Fruit fly (Drosophila melanogaster) whole organism, wandering third instar larva: ENCODE results near the gene Sgs1.

Experiments used
- Abd-B ChIP-seq: fragments of >200 bp; optimal IDR thresholded peaks from 2 replicates; lab custom pipeline; 2017; ENCODE audit warnings: missing biosample characterization, missing genetic modification characterization
- CG32264 ChIP-seq: fragments of 200-800 bp; sonication (Bioruptor generic); optimal IDR thresholded peaks from 2 replicates; lab custom pipeline; 2016; ENCODE audit warnings: missing biosample characterization, missing genetic modification characterization
- CG9705 ChIP-seq: fragments of 200-800 bp; sonication (Bioruptor generic); optimal IDR thresholded peaks from 2 replicates; lab custom pipeline; 2018; ENCODE audit warnings: missing biosample characterization, mild to moderate bottlenecking, missing genetic modification characterization
- CrebA ChIP-seq: fragments of 200-800 bp; sonication (Bioruptor generic); optimal IDR thresholded peaks from 2 replicates; lab custom pipeline; 2016; ENCODE audit warnings: missing biosample characterization, mild to moderate bottlenecking, missing genetic modification characterization, borderline replicate concordance
- Dfd ChIP-seq: fragments of >200 bp; optimal IDR thresholded peaks from 2 replicates; lab custom pipeline; 2017; ENCODE audit warnings: missing biosample characterization, missing genetic modification characterization
- Dif ChIP-seq: fragments of 200-275, 200-300 bp; sonication (Bioruptor generic); optimal IDR thresholded peaks from 2 replicates; lab custom pipeline; 2018; ENCODE audit warnings: missing biosample characterization, missing genetic modification characterization; ENCODE audit not compliant: partially characterized antibody
- GATAd ChIP-seq: sonication (Bioruptor generic); optimal IDR thresholded peaks from 2 replicates; lab custom pipeline; 2016; ENCODE audit warnings: missing biosample characterization, missing genetic modification characterization
- HLH106 ChIP-seq: fragments of 200-800 bp; optimal IDR thresholded peaks from 3 replicates; lab custom pipeline; 2019; ENCODE audit warnings: missing biosample characterization, mild to moderate bottlenecking, missing genetic modification characterization, moderate library complexity
- Hnf4 ChIP-seq: fragments of 200-800 bp; sonication (Bioruptor generic); optimal IDR thresholded peaks from 2 replicates; lab custom pipeline; 2016; ENCODE audit warnings: missing biosample characterization, mild to moderate bottlenecking, missing genetic modification characterization
- Hr78 ChIP-seq: fragments of >200 bp; optimal IDR thresholded peaks from 2 replicates; lab custom pipeline; 2017; ENCODE audit warnings: missing biosample characterization, missing genetic modification characterization
- Jra ChIP-seq: sonication (Bioruptor generic); optimal IDR thresholded peaks from 2 replicates; lab custom pipeline; 2016; ENCODE audit warnings: missing biosample characterization, missing genetic modification characterization
- Mio ChIP-seq: sonication (Bioruptor generic); optimal IDR thresholded peaks from 2 replicates; lab custom pipeline; 2016; ENCODE audit warnings: missing biosample characterization, missing genetic modification characterization
- Myc ChIP-seq: fragments of >200 bp; optimal IDR thresholded peaks from 2 replicates; lab custom pipeline; 2017
- N ChIP-seq: fragments of >200 bp; optimal IDR thresholded peaks from 2 replicates; lab custom pipeline; 2018; ENCODE audit warnings: missing biosample characterization, missing external identifiers, missing genetic modification characterization
- OdsH ChIP-seq: fragments of 200-800 bp; sonication (Bioruptor generic); optimal IDR thresholded peaks from 2 replicates; lab custom pipeline; 2016; ENCODE audit warnings: missing biosample characterization, mild to moderate bottlenecking, missing genetic modification characterization
- Rel ChIP-seq, 2 experiments: fragments of 200-800 bp; sonication (Bioruptor generic) in 1 of 2; optimal IDR thresholded peaks; 2 replicates in 1 of 2; 3 replicates in 1 of 2; lab custom pipeline; 2016 to 2019; ENCODE audit warnings: mild to moderate bottlenecking in 2 of 2, missing biosample characterization in 2 of 2, missing genetic modification characterization in 2 of 2, moderate library complexity in 1 of 2
- Sp1 ChIP-seq: fragments of 200-800 bp; sonication (Bioruptor generic); optimal IDR thresholded peaks from 3 replicates; lab custom pipeline; 2019; ENCODE audit warnings: missing biosample characterization, mild to moderate bottlenecking, missing genetic modification characterization, moderate library complexity
- Vsx2 ChIP-seq: fragments of 200-300, 225-300 bp; sonication (Bioruptor generic); optimal IDR thresholded peaks from 2 replicates; lab custom pipeline; 2018; ENCODE audit warnings: missing biosample characterization, missing genetic modification characterization; ENCODE audit not compliant: partially characterized antibody
- br ChIP-seq: fragments of 200-800 bp; sonication (Bioruptor generic); optimal IDR thresholded peaks from 2 replicates; lab custom pipeline; 2016; ENCODE audit warnings: missing biosample characterization, missing genetic modification characterization
- brk ChIP-seq: fragments of 200-800 bp; sonication (Bioruptor generic); optimal IDR thresholded peaks from 2 replicates; lab custom pipeline; 2016; ENCODE audit warnings: missing biosample characterization, mild to moderate bottlenecking, missing genetic modification characterization
- dl ChIP-seq, 2 experiments: fragments of 175-275, 200-275 bp in 1 of 2; fragments of 200-275 bp in 1 of 2; sonication (Bioruptor generic); optimal IDR thresholded peaks; lab custom pipeline; 2018; ENCODE audit warnings: mild to moderate bottlenecking in 2 of 2, missing biosample characterization in 2 of 2, missing genetic modification characterization in 2 of 2, moderate library complexity in 2 of 2; ENCODE audit not compliant: partially characterized antibody in 2 of 2, insufficient read depth in 1 of 2
- dmrt93B ChIP-seq: fragments of 200-800 bp; sonication (Bioruptor generic); optimal IDR thresholded peaks from 2 replicates; lab custom pipeline; 2018; ENCODE audit warnings: missing biosample characterization, mild to moderate bottlenecking, missing genetic modification characterization
- dsf ChIP-seq: sonication (Bioruptor generic); optimal IDR thresholded peaks from 2 replicates; lab custom pipeline; 2016; ENCODE audit warnings: missing biosample characterization, missing genetic modification characterization, borderline replicate concordance
- ey ChIP-seq: fragments of 200-800 bp; sonication (Bioruptor generic); optimal IDR thresholded peaks from 2 replicates; lab custom pipeline; 2016; ENCODE audit warnings: missing biosample characterization, missing genetic modification characterization
- foxo ChIP-seq, 2 experiments: fragments of 200-800 bp; sonication (Bioruptor generic); optimal IDR thresholded peaks; 2 replicates in 1 of 2; 3 replicates in 1 of 2; lab custom pipeline; 2016 to 2017; ENCODE audit warnings: missing biosample characterization in 2 of 2, missing genetic modification characterization in 2 of 2
- fru ChIP-seq: fragments of 200-800 bp; sonication (Bioruptor generic); optimal IDR thresholded peaks from 3 replicates; lab custom pipeline; 2016; ENCODE audit warnings: missing biosample characterization, mild to moderate bottlenecking, missing genetic modification characterization
- h ChIP-seq: fragments of 200-800 bp; sonication (Bioruptor generic); optimal IDR thresholded peaks from 3 replicates; lab custom pipeline; 2016; ENCODE audit warnings: missing biosample characterization, mild to moderate bottlenecking, missing genetic modification characterization
- jim ChIP-seq: fragments of 175-275, 200-325 bp; sonication (Bioruptor generic); optimal IDR thresholded peaks from 2 replicates; lab custom pipeline; 2016; ENCODE audit warnings: missing biosample characterization, mild to moderate bottlenecking, missing genetic modification characterization
- lola ChIP-seq: fragments of >200 bp; optimal IDR thresholded peaks from 2 replicates; lab custom pipeline; 2017; ENCODE audit warnings: missing biosample characterization, missing genetic modification characterization
- pan ChIP-seq: fragments of >200 bp; optimal IDR thresholded peaks from 2 replicates; lab custom pipeline; 2017
- psq ChIP-seq: fragments of 200-800 bp; sonication (Bioruptor generic); optimal IDR thresholded peaks from 3 replicates; lab custom pipeline; 2017; ENCODE audit warnings: missing biosample characterization, mild to moderate bottlenecking, missing genetic modification characterization, moderate library complexity
- rgr ChIP-seq: fragments of 200-800 bp; sonication (Bioruptor generic); optimal IDR thresholded peaks from 3 replicates; lab custom pipeline; 2016; ENCODE audit warnings: missing biosample characterization, mild to moderate bottlenecking, missing genetic modification characterization
- sage ChIP-seq: fragments of 200-800 bp; sonication (Bioruptor generic); optimal IDR thresholded peaks from 2 replicates; lab custom pipeline; 2016; ENCODE audit warnings: missing biosample characterization, mild to moderate bottlenecking, missing genetic modification characterization
- sv ChIP-seq: fragments of 200-800 bp; sonication (Bioruptor generic); optimal IDR thresholded peaks from 3 replicates; lab custom pipeline; 2016; ENCODE audit warnings: missing biosample characterization, missing genetic modification characterization
- tai ChIP-seq: sonication (Bioruptor generic); optimal IDR thresholded peaks from 2 replicates; lab custom pipeline; 2016; ENCODE audit warnings: missing biosample characterization, missing genetic modification characterization
- usp ChIP-seq: fragments of >200 bp; optimal IDR thresholded peaks from 2 replicates; lab custom pipeline; 2017; ENCODE audit warnings: missing biosample characterization, missing genetic modification characterization
- woc ChIP-seq: sonication (Bioruptor generic); optimal IDR thresholded peaks from 2 replicates; lab custom pipeline; 2016; ENCODE audit warnings: missing biosample characterization, mild to moderate bottlenecking, missing genetic modification characterization

Sgs1 gene

DNA sequence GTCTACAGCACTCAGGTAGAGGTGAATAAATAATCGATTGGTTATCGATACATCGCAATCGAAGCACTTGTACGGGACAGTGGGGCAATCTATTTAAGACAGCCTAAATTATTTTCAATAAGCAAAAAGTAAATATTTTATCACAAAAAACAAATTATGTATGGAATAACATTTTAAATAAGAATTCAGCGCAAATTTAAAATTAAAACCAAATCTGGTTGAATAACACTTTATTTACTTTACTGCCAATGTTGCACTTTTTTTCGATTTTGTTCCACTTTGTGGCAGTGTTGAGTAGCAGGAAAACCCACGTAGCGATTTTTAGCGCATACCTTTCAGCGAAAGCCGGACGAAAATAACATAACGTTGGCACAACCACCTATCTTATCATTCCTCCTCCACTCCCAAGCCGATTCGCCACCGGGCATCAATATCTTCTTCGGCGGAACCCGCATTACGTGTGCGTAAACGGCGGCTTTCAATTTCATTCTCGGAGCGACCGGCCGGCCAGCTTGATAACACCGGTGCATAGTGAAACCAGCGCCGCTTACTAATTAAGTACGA, 39.9 kb downstream of the Sgs1 start, which contains the start of the genes Gmd and CG3792:
TSS of gene Gmd (minus strand) at position 36 of the 564 bp plus-strand sequence.
TSS of gene CG3792 (plus strand) at position 325 of the 564 bp plus-strand sequence.
- TF ChIP-seq HLH106 (tag; lab: Kevin White, UChicago) (peak; percentile 95), tai (GFP tag; lab: Kevin White, UChicago) (no peak), CrebA (GFP tag; lab: Kevin White, UChicago) (no peak), jim (GFP tag; lab: Kevin White, UChicago) (no peak), sv (GFP tag; lab: Kevin White, UChicago) (peak; percentile 97), dsf (GFP tag; lab: Kevin White, UChicago) (peak; percentile 84), foxo (GFP tag; optimal IDR thresholded peaks at IDR 0.05; lab: Kevin White, UChicago) (peak; percentile 68 to 97), Sp1 (GFP tag; lab: Kevin White, UChicago) (peak; percentile 88), sage (GFP tag; lab: Kevin White, UChicago) (no peak), Dif (GFP tag; lab: Kevin White, UChicago) (no peak), CG32264 (peak; percentile 80), Mio (GFP tag; lab: Kevin White, UChicago) (peak; percentile 68), Rel (GFP tag; optimal IDR thresholded peaks at IDR 0.05; lab: Kevin White, UChicago) (no peak), Rel (tag; optimal IDR thresholded peaks at IDR 0.05; lab: Kevin White, UChicago) (peak; percentile 81), br (GFP tag; lab: Kevin White, UChicago) (peak; percentile 93), fru (GFP tag; lab: Kevin White, UChicago) (peak; percentile 96), OdsH (GFP tag; lab: Kevin White, UChicago) (peak; percentile 92), h (GFP tag; lab: Kevin White, UChicago) (peak; percentile 97), pan (lab: Kevin White, UChicago) (no peak), GATAd (no peak), woc (peak; percentile 96), CG9705 (GFP tag; lab: Kevin White, UChicago) (peak; percentile 92), ey (GFP tag; lab: Kevin White, UChicago) (peak; percentile 92), rgr (GFP tag; lab: Kevin White, UChicago) (peak; percentile 96), Myc (lab: Kevin White, UChicago) (peak; percentile 29), brk (GFP tag; lab: Kevin White, UChicago) (no peak), Jra (peak; percentile 95), psq (GFP tag; lab: Kevin White, UChicago) (peak; percentile 90)
- TF ChIP-seq, all 38 proteins: peak for 19

DNA sequence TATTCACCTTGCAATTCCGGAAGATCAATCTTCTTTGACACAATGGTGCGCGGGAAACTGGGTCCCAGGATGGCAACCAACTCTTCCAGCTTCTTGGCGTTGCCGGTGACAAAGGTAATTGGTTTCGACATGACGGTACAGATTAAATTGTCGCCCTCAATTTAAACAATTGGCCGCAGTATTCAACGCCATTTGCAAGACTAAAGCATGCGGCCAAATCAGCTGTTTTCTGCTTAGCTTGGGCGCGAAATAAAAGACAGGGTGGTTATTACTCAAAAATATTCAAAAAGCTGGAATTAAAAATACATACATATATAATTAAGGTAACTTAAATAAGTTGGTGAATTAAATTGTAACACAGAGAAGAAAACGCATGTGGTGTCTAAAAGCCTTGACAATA, 41.9 kb downstream of the Sgs1 start, which contains the start of gene CG8891:
TSS of gene CG8891 (minus strand) at position 242 of the 400 bp plus-strand sequence.
- TF ChIP-seq Dfd (GFP tag; lab: Kevin White, UChicago) (no peak), usp (GFP tag; lab: Kevin White, UChicago) (no peak), Dif (GFP tag; lab: Kevin White, UChicago) (no peak), Myc (lab: Kevin White, UChicago) (no peak), brk (GFP tag; lab: Kevin White, UChicago) (no peak), h (GFP tag; lab: Kevin White, UChicago) (no peak), jim (GFP tag; lab: Kevin White, UChicago) (no peak), lola (GFP tag; lab: Kevin White, UChicago) (no peak), Hnf4 (no peak)

DNA sequence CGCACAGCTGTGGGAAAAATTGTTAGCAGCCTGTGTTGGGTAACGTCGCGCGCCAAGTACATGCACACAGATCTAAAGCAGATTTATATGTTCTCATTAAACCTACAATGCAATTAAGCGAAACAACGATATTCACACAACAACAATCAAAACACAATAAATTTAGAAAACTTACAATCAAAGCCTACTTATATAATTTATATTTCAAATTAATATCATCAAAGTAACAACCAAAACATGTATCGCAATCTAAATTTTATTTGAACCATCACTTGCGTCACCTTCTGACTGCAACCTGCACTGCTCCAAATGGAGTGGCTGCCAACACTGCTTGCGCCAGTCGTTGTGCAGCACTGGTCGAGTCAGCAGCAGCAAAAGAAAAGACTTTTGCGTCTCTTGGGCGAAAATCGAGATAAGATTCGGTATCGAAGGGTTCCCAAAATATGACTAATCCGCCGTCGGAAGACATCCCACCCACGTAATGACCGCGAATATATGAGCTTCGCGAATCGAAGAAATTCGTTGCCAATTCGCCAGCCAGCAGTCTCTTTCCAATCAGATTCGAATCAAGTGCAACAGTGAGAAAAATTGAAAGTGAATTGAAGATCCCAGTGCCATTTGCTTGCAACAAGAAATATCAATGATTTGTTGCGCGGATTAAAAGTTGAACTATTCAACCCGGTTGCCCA, 44.2 kb downstream of the Sgs1 start, which contains the start of the genes CG8892 and CG34126:
TSS of gene CG8892 (minus strand) at position 315 of the 689 bp plus-strand sequence.
TSS of gene CG34126 (plus strand) at position 337 of the 689 bp plus-strand sequence.
- TF ChIP-seq CrebA (GFP tag; lab: Kevin White, UChicago) (no peak), Sp1 (GFP tag; lab: Kevin White, UChicago) (peak; percentile 97), Jra (peak; percentile 97), N (no peak), lola (GFP tag; lab: Kevin White, UChicago) (no peak), CG32264 (peak; percentile 93), HLH106 (tag; lab: Kevin White, UChicago) (peak; percentile 99), dmrt93B (GFP tag; lab: Kevin White, UChicago) (peak; percentile 99), CG9705 (GFP tag; lab: Kevin White, UChicago) (peak; percentile 98), h (GFP tag; lab: Kevin White, UChicago) (peak; percentile 98), foxo (GFP tag; optimal IDR thresholded peaks at IDR 0.05; lab: Kevin White, UChicago) (peak; percentile 91 to 99), Mio (GFP tag; lab: Kevin White, UChicago) (peak; percentile 92), sv (GFP tag; lab: Kevin White, UChicago) (peak; percentile 99), jim (GFP tag; lab: Kevin White, UChicago) (peak; percentile 93), tai (GFP tag; lab: Kevin White, UChicago) (no peak), Myc (lab: Kevin White, UChicago) (peak; percentile 62), ey (GFP tag; lab: Kevin White, UChicago) (peak; percentile 97), Abd-B (GFP tag; lab: Kevin White, UChicago) (no peak), pan (lab: Kevin White, UChicago) (no peak), rgr (GFP tag; lab: Kevin White, UChicago) (peak; percentile 98), Dfd (GFP tag; lab: Kevin White, UChicago) (no peak), Rel (GFP tag; optimal IDR thresholded peaks at IDR 0.05; lab: Kevin White, UChicago) (peak; percentile 89), Rel (tag; optimal IDR thresholded peaks at IDR 0.05; lab: Kevin White, UChicago) (peak; percentile 87), dsf (GFP tag; lab: Kevin White, UChicago) (peak; percentile 95), fru (GFP tag; lab: Kevin White, UChicago) (peak; percentile 98), sage (GFP tag; lab: Kevin White, UChicago) (peak; percentile 91), dl (GFP tag; optimal IDR thresholded peaks at IDR 0.05; lab: Kevin White, UChicago; ENCODE audit: insufficient read depth in 1 of 2, partially characterized antibody in 2 of 2) (no peak), br (GFP tag; lab: Kevin White, UChicago) (peak; percentile 98), psq (GFP tag; lab: Kevin White, UChicago) (peak; percentile 97), brk (GFP tag; lab: Kevin White, UChicago) (peak; percentile 95), Vsx2 (GFP tag; lab: Kevin White, UChicago) (no peak), usp (GFP tag; lab: Kevin White, UChicago) (no peak), Hr78 (no peak), woc (peak; percentile 98), GATAd (peak; percentile 94)
